Fruit fly (Drosophila melanogaster) whole organism: ENCODE data around the gene CG11843.

Experiments used
- pan ChIP-seq: fragments of >200 bp; optimal IDR thresholded peaks from 2 replicates; lab custom pipeline; 2017
- usp ChIP-seq: fragments of >200 bp; optimal IDR thresholded peaks from 2 replicates; lab custom pipeline; 2017; ENCODE audit warnings: missing biosample characterization, missing genetic modification characterization, mixed read lengths

dm6 chr3R:29098022-29098421 lies 43.9 kb downstream of the CG11843 start:
- TF ChIP-seq usp (GFP tag; lab: Kevin White, UChicago) (no peak), pan (lab: Kevin White, UChicago) (no peak)
